Worm (Caenorhabditis elegans) whole organism, L4 larva: Measurements from ENCODE around the gene C07D10.5.

ENCODE experiments used
- F44E2.7 ChIP-seq: fragments of 200-800 bp; sonication (Bioruptor generic); IDR thresholded peaks from 2 replicates; pipeline ENCODE4 v2.1.2; 2022; ENCODE audit warnings: missing genetic modification characterization, missing compliant biosample characterization
- Y105C5A.15 ChIP-seq: fragments of 200-800 bp; sonication (Bioruptor generic); IDR thresholded peaks from 2 replicates; pipeline ENCODE4 v1.3.6; 2022; ENCODE audit warnings: missing genetic modification characterization, missing compliant biosample characterization
- Y75B8A.6 ChIP-seq: fragments of 200-800 bp; sonication (Bioruptor generic); IDR thresholded peaks from 2 replicates; pipeline ENCODE4 v1.3.6; 2022; ENCODE audit warnings: missing genetic modification reagents, missing genetic modification characterization, missing compliant biosample characterization
- aha-1 ChIP-seq: fragments of 150-350 bp; peaks from one replicate; lab custom pipeline; 2014; ENCODE audit warnings: missing biosample characterization, missing genetic modification characterization
- aly-2 ChIP-seq: sonication (generic microtip); optimal IDR thresholded peaks from 2 replicates; lab custom pipeline; 2018; ENCODE audit warnings: missing biosample characterization, missing genetic modification characterization
- attf-4 ChIP-seq: sonication (generic microtip); optimal IDR thresholded peaks from 3 replicates; lab custom pipeline; 2017; ENCODE audit warnings: missing biosample characterization, missing genetic modification characterization
- ceh-20 ChIP-seq: fragments of 200-800 bp; sonication (Bioruptor generic); IDR thresholded peaks from 2 replicates; pipeline ENCODE4 v1.3.6; 2022; ENCODE audit warnings: missing genetic modification reagents, missing genetic modification characterization, missing compliant biosample characterization
- ceh-32 ChIP-seq: sonication (generic microtip); optimal IDR thresholded peaks from 2 replicates; lab custom pipeline; 2016; ENCODE audit warnings: mild to moderate bottlenecking, missing genetic modification characterization, missing compliant biosample characterization; ENCODE audit not compliant: poor library complexity
- ceh-82 ChIP-seq: sonication (generic microtip); optimal IDR thresholded peaks from 2 replicates; lab custom pipeline; 2017; ENCODE audit warnings: missing biosample characterization, missing genetic modification characterization
- ces-1 ChIP-seq: fragments of 150-350 bp; sonication (generic microtip); optimal IDR thresholded peaks from 4 replicates; lab custom pipeline; 2014; ENCODE audit warnings: missing biosample characterization, missing genetic modification reagents, missing genetic modification characterization
- cey-2 ChIP-seq: sonication (generic microtip); optimal IDR thresholded peaks from 3 replicates; lab custom pipeline; 2017; ENCODE audit warnings: missing genetic modification characterization, mild to moderate bottlenecking, missing compliant biosample characterization, antibody characterized with exemption, borderline replicate concordance; ENCODE audit not compliant: insufficient read depth
- ctbp-1 ChIP-seq: fragments of 200-800 bp; sonication (Bioruptor generic); IDR thresholded peaks from 2 replicates; pipeline ENCODE4 v1.3.6; 2022; ENCODE audit warnings: missing genetic modification reagents, missing genetic modification characterization, missing compliant biosample characterization
- daf-12 ChIP-seq: fragments of 150-350 bp; optimal IDR thresholded peaks from 2 replicates; lab custom pipeline; 2014; ENCODE audit warnings: missing biosample characterization, missing genetic modification reagents, missing genetic modification characterization
- dmd-6 ChIP-seq: fragments of 200-800 bp; sonication (Bioruptor generic); IDR thresholded peaks from 2 replicates; pipeline ENCODE4 v1.3.6; 2022; ENCODE audit warnings: missing genetic modification reagents, missing genetic modification characterization, missing compliant biosample characterization
- dmd-9 ChIP-seq: fragments of 200-800 bp; sonication (Bioruptor generic); IDR thresholded peaks from 2 replicates; pipeline ENCODE4 v1.3.6; 2022; ENCODE audit warnings: missing genetic modification reagents, missing genetic modification characterization, missing compliant biosample characterization
- dpl-1 ChIP-seq: fragments of 150-350 bp; optimal IDR thresholded peaks from 2 replicates; lab custom pipeline; 2014; ENCODE audit warnings: missing biosample characterization, missing genetic modification reagents, missing genetic modification characterization
- egl-27 ChIP-seq: sonication (generic microtip); optimal IDR thresholded peaks from 3 replicates; lab custom pipeline; 2017; ENCODE audit warnings: missing biosample characterization, missing genetic modification reagents, missing genetic modification characterization
- fos-1 ChIP-seq: fragments of 150-350 bp; optimal IDR thresholded peaks from 2 replicates; lab custom pipeline; 2014; ENCODE audit warnings: missing biosample characterization, missing genetic modification characterization
- hif-1 ChIP-seq, 2 experiments: sonication (generic microtip); optimal IDR thresholded peaks; 2 replicates each; lab custom pipeline; 2016 to 2017; ENCODE audit warnings: missing compliant biosample characterization in 2 of 2, missing genetic modification characterization in 2 of 2, missing genetic modification reagents in 2 of 2, missing genotype in 2 of 2, mild to moderate bottlenecking in 1 of 2
- hlh-11 ChIP-seq: fragments of 200-800 bp; sonication (Bioruptor generic); optimal IDR thresholded peaks from 2 replicates; lab custom pipeline; 2018; ENCODE audit warnings: mild to moderate bottlenecking, missing genetic modification characterization, missing compliant biosample characterization
- hlh-30 ChIP-seq: sonication (generic microtip); optimal IDR thresholded peaks from 2 replicates; lab custom pipeline; 2017; ENCODE audit warnings: antibody characterized with exemption, mild to moderate bottlenecking, missing genetic modification characterization, missing compliant biosample characterization; ENCODE audit not compliant: insufficient read depth
- hmg-1.1 ChIP-seq: fragments of 200-800 bp; sonication (Bioruptor generic); IDR thresholded peaks from 2 replicates; pipeline ENCODE4 v1.3.6; 2022; ENCODE audit warnings: missing genetic modification reagents, missing genetic modification characterization, missing compliant biosample characterization
- lin-13 ChIP-seq: fragments of 150-350 bp; optimal IDR thresholded peaks from 2 replicates; lab custom pipeline; 2014; ENCODE audit warnings: missing biosample characterization, missing genetic modification reagents, missing genetic modification characterization
- lin-39 ChIP-seq: fragments of 150-350 bp; optimal IDR thresholded peaks from 2 replicates; lab custom pipeline; 2014; ENCODE audit warnings: missing biosample characterization, missing genetic modification reagents, missing genetic modification characterization
- lir-3 ChIP-seq: sonication (generic microtip); optimal IDR thresholded peaks from 2 replicates; lab custom pipeline; 2016; ENCODE audit warnings: mild to moderate bottlenecking, missing genetic modification characterization, missing compliant biosample characterization
- madf-5 ChIP-seq, 2 experiments: fragments of 200-800 bp; sonication (Bioruptor generic); IDR thresholded peaks; 2 replicates each; pipeline ENCODE4 v1.3.6; 2022; ENCODE audit warnings: missing compliant biosample characterization in 2 of 2, missing genetic modification characterization in 2 of 2
- mdl-1 ChIP-seq, 2 experiments: fragments of 150-350 bp in 1 of 2; sonication (generic microtip) in 1 of 2; optimal IDR thresholded peaks; 2 replicates each; lab custom pipeline; 2014 to 2017; ENCODE audit warnings: missing biosample characterization in 2 of 2, missing genetic modification characterization in 2 of 2
- mdt-29 ChIP-seq: fragments of 200-800 bp; sonication (Bioruptor generic); IDR thresholded peaks from 2 replicates; pipeline ENCODE4 v1.3.6; 2022; ENCODE audit warnings: missing genetic modification reagents, missing genetic modification characterization, missing compliant biosample characterization
- mep-1 ChIP-seq: fragments of 150-350 bp; sonication (generic microtip); optimal IDR thresholded peaks from 3 replicates; lab custom pipeline; 2014; ENCODE audit warnings: missing biosample characterization, missing genetic modification characterization
- mxl-2 ChIP-seq: fragments of 200-800 bp; sonication (Bioruptor generic); conservative IDR thresholded peaks from 2 replicates; pipeline ENCODE4 v1.3.6; 2022; ENCODE audit warnings: missing genetic modification reagents, missing genetic modification characterization, missing compliant biosample characterization
- nhr-102 ChIP-seq: sonication (generic microtip); optimal IDR thresholded peaks from 2 replicates; lab custom pipeline; 2016; ENCODE audit warnings: mild to moderate bottlenecking, missing genetic modification characterization, moderate library complexity, missing compliant biosample characterization
- nhr-11 ChIP-seq: fragments of 150-350 bp; optimal IDR thresholded peaks from 2 replicates; lab custom pipeline; 2014; ENCODE audit warnings: missing biosample characterization, missing genetic modification characterization
- nhr-111 ChIP-seq: fragments of 200-800 bp; sonication (Bioruptor generic); optimal IDR thresholded peaks from 2 replicates; lab custom pipeline; 2018; ENCODE audit warnings: mild to moderate bottlenecking, missing genetic modification characterization, missing compliant biosample characterization
- nhr-237 ChIP-seq: sonication (generic microtip); optimal IDR thresholded peaks from 2 replicates; lab custom pipeline; 2017; ENCODE audit warnings: missing biosample characterization, missing genetic modification characterization
- nhr-28 ChIP-seq: fragments of 150-350 bp; optimal IDR thresholded peaks from 2 replicates; lab custom pipeline; 2014; ENCODE audit warnings: missing biosample characterization, missing genetic modification characterization
- nhr-41 ChIP-seq: fragments of 200-800 bp; sonication (Bioruptor generic); IDR thresholded peaks from 2 replicates; pipeline ENCODE4 v1.3.6; 2022; ENCODE audit warnings: missing genetic modification reagents, missing genetic modification characterization, missing compliant biosample characterization
- nhr-42 ChIP-seq: fragments of 200-800 bp; sonication (Bioruptor generic); IDR thresholded peaks from 2 replicates; pipeline ENCODE4 v1.3.6; 2022; ENCODE audit warnings: missing genetic modification characterization, missing compliant biosample characterization
- nhr-48 ChIP-seq: sonication (generic microtip); optimal IDR thresholded peaks from 2 replicates; lab custom pipeline; 2016; ENCODE audit warnings: mild to moderate bottlenecking, missing genetic modification characterization, missing compliant biosample characterization
- pha-4 ChIP-seq, 2 experiments: fragments of 150-350 bp in 1 of 2; fragments of 200-800 bp in 1 of 2; sonication (Bioruptor generic) in 1 of 2; IDR thresholded peaks in 1 of 2; optimal IDR thresholded peaks in 1 of 2; 2 replicates each; pipeline versions ENCODE4 v1.3.6 to Lab custom; 2014 to 2022; ENCODE audit warnings: missing genetic modification characterization in 2 of 2, missing genetic modification reagents in 2 of 2, missing biosample characterization in 1 of 2, missing compliant biosample characterization in 1 of 2
- php-3 ChIP-seq: fragments of 200-800 bp; sonication (Bioruptor generic); IDR thresholded peaks from 2 replicates; pipeline ENCODE4 v1.3.6; 2022; ENCODE audit warnings: missing genetic modification reagents, missing genetic modification characterization, missing compliant biosample characterization
- rbr-2 ChIP-seq: sonication (generic microtip); optimal IDR thresholded peaks from 2 replicates; lab custom pipeline; 2016; ENCODE audit warnings: missing genotype, missing genetic modification characterization, missing compliant biosample characterization
- spr-3 ChIP-seq: fragments of 200-800 bp; sonication (Bioruptor generic); optimal IDR thresholded peaks from 2 replicates; lab custom pipeline; 2018; ENCODE audit warnings: mild to moderate bottlenecking, missing genetic modification characterization, missing compliant biosample characterization
- tra-1 ChIP-seq: fragments of 200-800 bp; sonication (Bioruptor generic); IDR thresholded peaks from 2 replicates; pipeline ENCODE4 v1.3.6; 2022; ENCODE audit warnings: missing genetic modification reagents, missing genetic modification characterization, missing compliant biosample characterization
- unc-62 ChIP-seq, 3 experiments: fragments of 150-350 bp in 1 of 3; sonication (generic microtip); optimal IDR thresholded peaks in 2 of 3; peaks in 1 of 3; 1 replicate in 1 of 3; 2 replicates in 2 of 3; lab custom pipeline; 2014 to 2017; ENCODE audit warnings: missing biosample characterization in 3 of 3, missing genetic modification characterization in 3 of 3, missing genetic modification reagents in 3 of 3, missing genotype in 1 of 3
- zfp-2 ChIP-seq: sonication (generic microtip); optimal IDR thresholded peaks from 2 replicates; lab custom pipeline; 2016; ENCODE audit warnings: mild to moderate bottlenecking, missing genetic modification characterization, missing compliant biosample characterization
- ztf-11 ChIP-seq: fragments of 150-350 bp; optimal IDR thresholded peaks from 2 replicates; lab custom pipeline; 2014; ENCODE audit warnings: missing biosample characterization, missing genetic modification characterization
- ztf-7 ChIP-seq: fragments of 150-350 bp; optimal IDR thresholded peaks from 2 replicates; lab custom pipeline; 2014; ENCODE audit warnings: missing biosample characterization, missing genetic modification characterization

Gene C07D10.5

DNA sequence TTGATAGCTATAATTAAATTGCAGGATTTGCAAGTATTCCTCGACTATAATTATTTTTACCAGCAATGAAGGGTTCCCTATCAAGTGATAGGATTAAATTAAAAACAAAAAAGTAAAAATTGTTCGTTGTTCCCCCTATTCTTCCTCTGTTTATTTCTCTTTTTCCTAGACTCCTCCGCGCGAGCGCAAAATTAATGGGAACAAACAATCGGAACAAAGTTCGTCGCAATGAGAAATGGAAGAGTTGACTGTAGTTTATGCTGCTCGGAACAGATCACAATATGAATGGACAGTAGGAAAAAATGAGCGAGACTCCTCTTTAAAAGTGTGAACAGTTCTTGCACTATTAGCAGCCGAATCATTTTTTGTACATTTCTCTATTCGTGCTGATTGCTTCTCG, 40.7 kb upstream of the C07D10.5 start:
- TF ChIP-seq ztf-11 (no peak), nhr-28 (tag; lab: Kevin White, UChicago) (peak; percentile 5), dmd-6 (GFP tag; lab: Robert Waterston, UW) (0 out of 2 replicates have a peak, but pooled peaks have one; percentile 18), pha-4 (GFP tag; IDR thresholded peaks at IDR 0.05; lab: Robert Waterston, UW) (no peak), pha-4 (tag; optimal IDR thresholded peaks at IDR 0.05; lab: Kevin White, UChicago) (peak; percentile 85)

ce11 chrII:7341572-7342303, 39.6 kb upstream of the C07D10.5 start:
- TF ChIP-seq madf-5 (GFP tag; IDR thresholded peaks at IDR 0.05; lab: Robert Waterston, UW), result no peak
- no peak for TF ChIP-seq mdt-29
- TF ChIP-seq nhr-102, result no peak
- TF ChIP-seq attf-4, result no peak
- TF ChIP-seq zfp-2 (tag; lab: Kevin White, UChicago), result no peak
- peak; percentile 19; the same call in 1 of the 2 replicates for TF ChIP-seq dmd-6 (GFP tag; lab: Robert Waterston, UW)
- TF ChIP-seq Y75B8A.6 (GFP tag; lab: Robert Waterston, UW), result no peak
- no peak for TF ChIP-seq mdl-1 (tag; optimal IDR thresholded peaks at IDR 0.05; lab: Kevin White, UChicago)
- no peak for TF ChIP-seq ces-1 (GFP tag; lab: Kevin White, UChicago)
- TF ChIP-seq hlh-11, result peak; percentile 18
- no peak for TF ChIP-seq lin-39 (tag; lab: Kevin White, UChicago)
- no peak for TF ChIP-seq mep-1 (tag; lab: Kevin White, UChicago)
- TF ChIP-seq spr-3, result no peak
- no peak for TF ChIP-seq ceh-20 (GFP tag; lab: Robert Waterston, UW)
- TF ChIP-seq nhr-111, result no peak
- TF ChIP-seq cey-2 (tag; lab: Kevin White, UChicago), result no peak
- TF ChIP-seq dmd-9, result no peak
- TF ChIP-seq hlh-30, result peak; percentile 9
- no peak for TF ChIP-seq lin-13 (GFP tag; lab: Kevin White, UChicago)
- no peak for TF ChIP-seq nhr-41 (GFP tag; lab: Robert Waterston, UW)
- TF ChIP-seq nhr-11 (tag; lab: Kevin White, UChicago), result no peak
- TF ChIP-seq F44E2.7 (GFP tag; lab: Robert Waterston, UW), result no peak
- no peak for TF ChIP-seq mxl-2 (GFP tag; lab: Robert Waterston, UW)
- TF ChIP-seq hmg-1.1 (GFP tag; lab: Robert Waterston, UW), result no peak
- no peak for TF ChIP-seq tra-1 (GFP tag; lab: Robert Waterston, UW)
- TF ChIP-seq nhr-48 (tag; lab: Kevin White, UChicago), result no peak
- TF ChIP-seq aly-2 (tag; lab: Kevin White, UChicago), result no peak
- TF ChIP-seq unc-62 (GFP tag; optimal IDR thresholded peaks at IDR 0.05 in 1 of 2; lab: Kevin White, UChicago), result peak in 1 of 2 experiments; percentile 26
- no peak for TF ChIP-seq unc-62 (tag; optimal IDR thresholded peaks at IDR 0.05; lab: Kevin White, UChicago)
- TF ChIP-seq daf-12 (tag; lab: Kevin White, UChicago), result no peak
- no peak for TF ChIP-seq ztf-7 (tag; lab: Kevin White, UChicago)
- TF ChIP-seq fos-1 (tag; lab: Kevin White, UChicago), result no peak
- no peak for TF ChIP-seq ctbp-1 (GFP tag; lab: Robert Waterston, UW)
- TF ChIP-seq ztf-11, result no peak
- TF ChIP-seq hif-1 (tag; optimal IDR thresholded peaks at IDR 0.05; lab: Kevin White, UChicago), result peak; percentile 55 to 73
- TF ChIP-seq Y105C5A.15 (GFP tag; lab: Robert Waterston, UW), result no peak
- TF ChIP-seq egl-27, result no peak
- no peak for TF ChIP-seq dpl-1 (GFP tag; lab: Kevin White, UChicago)
- TF ChIP-seq lir-3 (tag; lab: Kevin White, UChicago), result no peak
- no peak for TF ChIP-seq rbr-2
- no peak for TF ChIP-seq ceh-82 (tag; lab: Kevin White, UChicago)
- TF ChIP-seq nhr-237 (tag; lab: Kevin White, UChicago), result no peak
- TF ChIP-seq aha-1, result peak; percentile 97
- TF ChIP-seq ceh-32 (tag; lab: Kevin White, UChicago), result no peak
- TF ChIP-seq php-3 (GFP tag; lab: Robert Waterston, UW), result no peak
- no peak for TF ChIP-seq nhr-42 (GFP tag; lab: Robert Waterston, UW)
